Fruit fly (Drosophila melanogaster): Measurements from ENCODE around the gene CG8031.

CG8031 gene

DNA sequence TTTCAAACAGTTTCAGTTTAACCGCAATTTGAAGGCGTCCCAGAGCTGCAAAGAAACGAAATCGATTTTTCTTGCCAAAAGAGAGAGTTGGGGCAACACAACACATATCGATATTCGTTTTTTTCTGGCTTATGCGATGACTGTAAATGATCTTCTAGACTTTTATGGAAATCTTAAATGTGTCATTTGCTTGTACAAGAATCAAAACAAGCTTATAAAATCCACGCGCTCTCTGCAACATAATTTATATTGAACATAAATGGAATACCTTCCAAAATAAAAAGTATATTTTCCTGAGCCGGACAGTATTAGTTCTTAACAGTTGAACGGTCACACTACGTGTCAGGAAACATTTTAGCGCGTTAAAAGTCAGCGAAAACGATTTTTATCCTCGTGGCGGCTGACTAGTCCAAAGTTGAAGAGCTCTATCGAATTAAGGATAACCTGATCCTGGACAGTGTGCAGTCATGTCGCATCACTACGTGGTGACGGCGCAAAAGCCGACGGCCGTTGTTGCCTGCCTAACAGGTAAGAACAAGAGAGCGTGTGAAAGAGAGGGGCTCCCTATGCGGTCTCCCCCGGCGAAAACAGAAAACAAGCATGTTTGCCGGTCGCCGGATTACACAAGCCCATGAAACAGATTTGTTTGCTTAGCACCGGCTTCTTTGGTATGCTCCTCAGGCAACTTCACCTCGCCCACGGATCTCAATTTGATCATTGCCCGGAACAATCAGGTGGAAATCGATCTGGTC lies 41.0 kb upstream of the CG8031 start, which contains the start of gene pic (continued):
- TF ChIP-seq CG8290 (GFP tag; optimal IDR thresholded peaks at IDR 0.05) = no peak
- no peak for TF ChIP-seq CG8290 (tag; optimal IDR thresholded peaks at IDR 0.05)
- TF ChIP-seq CG34224 (GFP tag; IDR thresholded peaks at IDR 0.05; ENCODE audit: partially characterized antibody) = no peak; the same call in none of the 3 replicates
- no peak for TF ChIP-seq Rfx (GFP tag; IDR thresholded peaks at IDR 0.05)
- TF ChIP-seq CG10274 (GFP tag; optimal IDR thresholded peaks at IDR 0.05) = no peak
- TF ChIP-seq NFAT (GFP tag; IDR thresholded peaks at IDR 0.05) = no peak
- no peak for TF ChIP-seq gro (GFP tag; optimal IDR thresholded peaks at IDR 0.05)
- TF ChIP-seq CG9609 (GFP tag; optimal IDR thresholded peaks at IDR 0.05) = peak; percentile 8
- no peak for TF ChIP-seq Usf (GFP tag; optimal IDR thresholded peaks at IDR 0.05)
- no peak for TF ChIP-seq Xbp1 (GFP tag; optimal IDR thresholded peaks at IDR 0.05)
- TF ChIP-seq hbn (GFP tag; IDR thresholded peaks at IDR 0.05; ENCODE audit: partially characterized antibody) = peak; percentile 84
- no peak for TF ChIP-seq mirr (GFP tag; optimal IDR thresholded peaks at IDR 0.05)
- no peak for TF ChIP-seq Chrac-16 (GFP tag; optimal IDR thresholded peaks at IDR 0.05)
- no peak for TF ChIP-seq z (GFP tag; IDR thresholded peaks at IDR 0.05)
- peak; percentile 77 for TF ChIP-seq pzg (GFP tag; optimal IDR thresholded peaks at IDR 0.05)
- TF ChIP-seq pros (GFP tag; optimal IDR thresholded peaks at IDR 0.05) = no peak
- no peak for TF ChIP-seq CG6175 (GFP tag; IDR thresholded peaks at IDR 0.05)
- TF ChIP-seq CG16779 (GFP tag; IDR thresholded peaks at IDR 0.05) = no peak
- no peak for TF ChIP-seq Hr39 (optimal IDR thresholded peaks at IDR 0.05)
- TF ChIP-seq CG12769 (tag; optimal IDR thresholded peaks at IDR 0.05) = no peak
- TF ChIP-seq CG31365 (tag; optimal IDR thresholded peaks at IDR 0.05) = no peak
- TF ChIP-seq p53 (GFP tag; optimal IDR thresholded peaks at IDR 0.05) = no peak
- TF ChIP-seq crc (GFP tag; optimal IDR thresholded peaks at IDR 0.05) = no peak
- TF ChIP-seq CG15269 (tag; optimal IDR thresholded peaks at IDR 0.05) = no peak
- TF ChIP-seq Stat92E (GFP tag; optimal IDR thresholded peaks at IDR 0.05) = no peak
- TF ChIP-seq unpg (GFP tag; optimal IDR thresholded peaks at IDR 0.05) = no peak
- TF ChIP-seq CG14965 (GFP tag; optimal IDR thresholded peaks at IDR 0.05; ENCODE audit: borderline replicate concordance) = no peak
- TF ChIP-seq CG1792 (GFP tag; optimal IDR thresholded peaks at IDR 0.05) = no peak
- no peak for TF ChIP-seq tin (GFP tag; optimal IDR thresholded peaks at IDR 0.05)
- no peak for TF ChIP-seq sc (optimal IDR thresholded peaks at IDR 0.05)
- no peak for TF ChIP-seq sc (GFP tag; optimal IDR thresholded peaks at IDR 0.05)
- no peak for TF ChIP-seq gce (GFP tag; IDR thresholded peaks at IDR 0.05)
- no peak for TF ChIP-seq CrebB (tag; optimal IDR thresholded peaks at IDR 0.05)
- TF ChIP-seq vnd (GFP tag; IDR thresholded peaks at IDR 0.05; ENCODE audit: partially characterized antibody) = peak; percentile 70
- peak; percentile 52 for TF ChIP-seq CoRest (tag; optimal IDR thresholded peaks at IDR 0.05)
- no peak for TF ChIP-seq tio (GFP tag; optimal IDR thresholded peaks at IDR 0.05)
- no peak for TF ChIP-seq CG10543 (GFP tag; optimal IDR thresholded peaks at IDR 0.05)
- no peak for TF ChIP-seq CG2199 (GFP tag; IDR thresholded peaks at IDR 0.05)
- no peak for TF ChIP-seq Dfd (GFP tag; optimal IDR thresholded peaks at IDR 0.05)
- no peak for TF ChIP-seq Ptx1 (GFP tag; IDR thresholded peaks at IDR 0.05)
- peak; percentile 56 for TF ChIP-seq phol (tag; optimal IDR thresholded peaks at IDR 0.05)
- TF ChIP-seq Bgb (GFP tag; IDR thresholded peaks at IDR 0.05; ENCODE audit: partially characterized antibody) = peak; percentile 75
- TF ChIP-seq CG7357 (GFP tag; IDR thresholded peaks at IDR 0.05) = no peak
- TF ChIP-seq CG2129 (GFP tag; IDR thresholded peaks at IDR 0.05; ENCODE audit: partially characterized antibody) = peak; percentile 69
- no peak for TF ChIP-seq CG1233 (GFP tag; optimal IDR thresholded peaks at IDR 0.05)
- peak; percentile 74 for TF ChIP-seq bbx (GFP tag; IDR thresholded peaks at IDR 0.05; ENCODE audit: partially characterized antibody)
- TF ChIP-seq CG17912 (GFP tag; optimal IDR thresholded peaks at IDR 0.05) = no peak
- no peak for TF ChIP-seq Hr3 (GFP tag; optimal IDR thresholded peaks at IDR 0.05)
- no peak for TF ChIP-seq HLHmδ (GFP tag; optimal IDR thresholded peaks at IDR 0.05)
- TF ChIP-seq ttk (GFP tag; IDR thresholded peaks at IDR 0.05) = no peak
